Worm (Caenorhabditis elegans): ENCODE data around the gene hsp-110.

The hsp-110 gene

DNA sequence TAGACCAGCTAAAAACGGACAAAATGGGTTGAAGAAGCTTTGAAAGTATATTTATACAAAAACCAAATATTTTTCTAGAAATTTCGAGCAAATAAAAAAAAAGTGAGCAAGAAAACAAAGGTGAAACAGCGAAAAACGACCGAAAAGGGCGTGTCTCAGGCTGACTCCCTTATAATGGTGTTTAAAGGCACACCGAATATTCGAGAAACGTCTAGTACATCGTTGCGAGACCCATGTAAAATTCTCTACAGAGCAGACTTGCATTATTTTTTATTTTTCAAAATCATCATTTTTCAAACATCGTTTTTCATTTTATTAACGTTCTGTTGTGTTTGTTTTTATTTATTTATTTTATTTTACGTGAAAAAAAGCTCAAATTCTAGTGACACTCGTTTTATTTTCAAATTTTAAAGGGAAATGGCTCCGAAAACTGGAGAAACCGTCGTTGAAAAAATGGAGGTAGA, 263 bp upstream of the hsp-110 start, which contains the start of gene rpn-3 (continued):
- peak; percentile 79 for TF ChIP-seq sptf-1 (tag; optimal IDR thresholded peaks at IDR 0.05)
- TF ChIP-seq ces-1 (GFP tag; optimal IDR thresholded peaks at IDR 0.05) = peak; percentile 98
- no peak for TF ChIP-seq zip-8 (tag; optimal IDR thresholded peaks at IDR 0.05)

DNA sequence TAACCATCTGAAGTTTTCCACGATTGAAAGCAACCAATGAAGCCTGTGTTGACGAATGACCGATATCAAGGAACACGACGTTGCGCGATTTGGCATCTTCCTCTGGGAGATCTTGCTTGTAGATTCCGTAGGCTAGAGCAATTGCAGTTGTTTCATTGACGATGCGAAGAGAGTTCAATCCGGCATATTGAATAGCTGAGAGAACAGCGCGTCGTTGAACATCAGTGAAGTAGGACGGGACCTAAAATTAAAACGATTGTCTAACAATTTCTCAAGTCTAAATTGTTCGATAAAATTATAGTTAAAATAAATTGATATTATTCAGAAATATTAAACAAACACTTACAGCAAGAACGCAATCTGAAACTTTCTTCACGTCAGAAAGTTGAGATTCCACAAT, 648 bp downstream of the hsp-110 start:
- TF ChIP-seq unc-120 (tag; optimal IDR thresholded peaks at IDR 0.05; ENCODE audit: poor library complexity, severe bottlenecking) = no peak
- no peak for TF ChIP-seq bed-3 (GFP tag; optimal IDR thresholded peaks at IDR 0.05)
- no peak for TF ChIP-seq nhr-76 (tag; optimal IDR thresholded peaks at IDR 0.05)
- TF ChIP-seq ces-1 (GFP tag; optimal IDR thresholded peaks at IDR 0.05) = no peak
- TF ChIP-seq nhr-12 (tag; optimal IDR thresholded peaks at IDR 0.05) = no peak
- no peak for TF ChIP-seq ceh-83 (GFP tag; optimal IDR thresholded peaks at IDR 0.05)
- no peak for TF ChIP-seq elt-3 (tag; optimal IDR thresholded peaks at IDR 0.05)
- no peak for TF ChIP-seq drap-1 (GFP tag; optimal IDR thresholded peaks at IDR 0.05)
- TF ChIP-seq hlh-1 (tag; optimal IDR thresholded peaks at IDR 0.05) = no peak
- no peak for TF ChIP-seq mep-1 (tag; optimal IDR thresholded peaks at IDR 0.05)
- TF ChIP-seq lin-13 (tag; optimal IDR thresholded peaks at IDR 0.05) = no peak
- TF ChIP-seq sptf-1 (tag; optimal IDR thresholded peaks at IDR 0.05) = no peak
- TF ChIP-seq unc-39 (tag; optimal IDR thresholded peaks at IDR 0.05) = no peak
- no peak for TF ChIP-seq lin-32 (GFP tag; optimal IDR thresholded peaks at IDR 0.05)
- no peak for TF ChIP-seq nhr-2 (tag; optimal IDR thresholded peaks at IDR 0.05)
- no peak for TF ChIP-seq sem-2 (GFP tag; optimal IDR thresholded peaks at IDR 0.05)

- TF ChIP-seq elt-1 (tag; optimal IDR thresholded peaks at IDR 0.05; ENCODE audit: borderline replicate concordance, insufficient read depth) (no peak), lin-13 (tag; optimal IDR thresholded peaks at IDR 0.05) (no peak), bed-3 (GFP tag; optimal IDR thresholded peaks at IDR 0.05) (no peak), pha-4 (tag; optimal IDR thresholded peaks at IDR 0.05) (no peak), mab-5 (tag; optimal IDR thresholded peaks at IDR 0.05) (no peak), nhr-237 (tag; optimal IDR thresholded peaks at IDR 0.05) (no peak)
Observed at ce11 chrIII:8444433-8445090, 2.1 kb downstream of the hsp-110 start.

DNA sequence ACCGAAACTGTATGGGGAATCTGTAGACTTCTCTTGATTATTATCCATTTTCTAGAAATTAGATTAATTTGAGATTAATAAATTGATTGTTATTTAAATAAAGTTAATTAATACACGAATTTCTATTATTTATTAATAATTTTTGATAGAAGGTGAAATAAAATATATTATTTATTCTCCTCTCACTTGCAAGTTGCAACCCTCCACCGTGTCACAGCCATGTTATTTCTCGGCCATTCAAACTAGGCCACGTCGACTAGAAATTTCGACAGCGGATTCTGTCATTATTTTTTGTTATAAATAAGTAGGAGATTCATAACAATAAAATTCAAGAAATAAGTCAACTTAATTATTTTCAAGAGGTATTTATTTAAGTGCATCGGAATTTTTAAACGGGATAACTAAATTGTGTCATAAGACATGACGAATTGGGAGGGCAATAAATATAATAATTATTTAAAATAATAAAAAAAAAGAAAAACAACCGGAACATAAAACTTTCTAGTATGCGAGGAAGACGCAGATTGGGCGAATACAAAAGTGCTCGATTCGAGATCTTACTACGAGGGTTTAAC, 3.1 kb downstream of the hsp-110 start, which contains the start of gene ufbp-1:
Gene ufbp-1 (minus strand): TSS at position 51 of the 575 bp plus-strand sequence.
- TF ChIP-seq lsy-2 (tag; optimal IDR thresholded peaks at IDR 0.05) = peak; percentile 12
- no peak for TF ChIP-seq nhr-2 (tag; optimal IDR thresholded peaks at IDR 0.05)

- no peak for TF ChIP-seq hlh-1 (tag; optimal IDR thresholded peaks at IDR 0.05)
- TF ChIP-seq ceh-43 (GFP tag; optimal IDR thresholded peaks at IDR 0.05) = no peak
- TF ChIP-seq M03D4.4 (tag; optimal IDR thresholded peaks at IDR 0.05) = no peak
- no peak for TF ChIP-seq unc-39 (tag; optimal IDR thresholded peaks at IDR 0.05)
- TF ChIP-seq unc-62 (GFP tag; optimal IDR thresholded peaks at IDR 0.05) = no peak
- TF ChIP-seq lin-13 (tag; optimal IDR thresholded peaks at IDR 0.05) = no peak
- TF ChIP-seq nhr-2 (tag; optimal IDR thresholded peaks at IDR 0.05) = no peak
- TF ChIP-seq bed-3 (GFP tag; optimal IDR thresholded peaks at IDR 0.05) = no peak
- no peak for TF ChIP-seq ces-1 (GFP tag; optimal IDR thresholded peaks at IDR 0.05)
- no peak for TF ChIP-seq tbx-8 (GFP tag; optimal IDR thresholded peaks at IDR 0.05)
- TF ChIP-seq unc-120 (tag; optimal IDR thresholded peaks at IDR 0.05; ENCODE audit: poor library complexity, severe bottlenecking) = no peak
- TF ChIP-seq pha-4 (tag; optimal IDR thresholded peaks at IDR 0.05) = no peak
- no peak for TF ChIP-seq lsy-2 (tag; optimal IDR thresholded peaks at IDR 0.05)
- no peak for TF ChIP-seq nhr-28 (tag; optimal IDR thresholded peaks at IDR 0.05)
- no peak for TF ChIP-seq nhr-12 (tag; optimal IDR thresholded peaks at IDR 0.05)
- no peak for TF ChIP-seq ham-2 (GFP tag; optimal IDR thresholded peaks at IDR 0.05)
- TF ChIP-seq elt-3 (tag; optimal IDR thresholded peaks at IDR 0.05) = no peak
- TF ChIP-seq zip-8 (tag; optimal IDR thresholded peaks at IDR 0.05) = no peak
- no peak for TF ChIP-seq sem-2 (GFP tag; optimal IDR thresholded peaks at IDR 0.05)
- no peak for TF ChIP-seq mls-2 (tag; optimal IDR thresholded peaks at IDR 0.05)
Observed at ce11 chrIII:8439312-8439711, 7.4 kb downstream of the hsp-110 start, which contains the start of gene pqn-96. Gene pqn-96 (minus strand): TSS chrIII:8439412.
